Worm (Caenorhabditis elegans) whole organism, early embryonic: ENCODE measurements around the gene sri-73.

Experiments used
- aly-1 ChIP-seq: sonication (generic microtip); optimal IDR thresholded peaks from 2 replicates; lab custom pipeline; 2016; ENCODE audit warnings: missing genetic modification characterization, missing compliant biosample characterization
- flt-1 ChIP-seq: fragments of 200-800 bp; sonication (Bioruptor generic); IDR thresholded peaks from 2 replicates; pipeline ENCODE4 v1.3.6; 2022; ENCODE audit warnings: missing genetic modification characterization, missing compliant biosample characterization
- hmbx-1 ChIP-seq: sonication (generic microtip); optimal IDR thresholded peaks from 2 replicates; lab custom pipeline; 2016; ENCODE audit warnings: mild to moderate bottlenecking, missing genetic modification characterization, missing compliant biosample characterization
- pes-1 ChIP-seq: fragments of 200-800 bp; sonication (Bioruptor generic); IDR thresholded peaks from 2 replicates; pipeline ENCODE4 v1.3.6; 2022; ENCODE audit warnings: missing genetic modification reagents, missing genetic modification characterization, missing compliant biosample characterization

- no peak for TF ChIP-seq pes-1 (GFP tag; lab: Robert Waterston, UW)
- TF ChIP-seq flt-1 (GFP tag; lab: Robert Waterston, UW), result no peak
- TF ChIP-seq aly-1 (tag; lab: Kevin White, UChicago), result no peak
- TF ChIP-seq hmbx-1 (tag; lab: Kevin White, UChicago), result no peak
Measured at ce11 chrV:600231-600630, 34.3 kb upstream of the sri-73 start, which contains the start of gene nhr-251.
